Fruit fly (Drosophila melanogaster) whole organism, embryonic: Measurements from ENCODE around the gene pbl.

Source experiments
- ATbp ChIP-seq: fragments of 200-800 bp; sonication (Bioruptor generic); optimal IDR thresholded peaks from 2 replicates; lab custom pipeline; 2017; ENCODE audit warnings: missing biosample characterization, mild to moderate bottlenecking, missing genetic modification characterization, missing genetic modification reagents
- BtbVII ChIP-seq: fragments of 200-800 bp; sonication (Bioruptor generic); optimal IDR thresholded peaks from 3 replicates; lab custom pipeline; 2017; ENCODE audit warnings: missing biosample characterization, mild to moderate bottlenecking, missing genetic modification characterization
- CG10431 ChIP-seq: fragments of 200-800 bp; sonication (Bioruptor generic); optimal IDR thresholded peaks from 3 replicates; lab custom pipeline; 2018; ENCODE audit warnings: missing biosample characterization, mild to moderate bottlenecking, missing genetic modification characterization
- CG10462 ChIP-seq: fragments of 200-800 bp; sonication (Bioruptor generic); optimal IDR thresholded peaks from 2 replicates; lab custom pipeline; 2016; ENCODE audit warnings: missing biosample characterization, missing genetic modification characterization
- CG11247 ChIP-seq: fragments of 200-800 bp; sonication (Bioruptor generic); IDR thresholded peaks from 2 replicates; pipeline ENCODE4 v1.3.6; 2022; ENCODE audit warnings: missing biosample characterization, missing genetic modification characterization
- CG11504 ChIP-seq: fragments of 200-800 bp; sonication (Bioruptor generic); optimal IDR thresholded peaks from 3 replicates; lab custom pipeline; 2019; ENCODE audit warnings: missing biosample characterization, mild to moderate bottlenecking, missing genetic modification characterization, moderate library complexity
- CG12071 ChIP-seq: fragments of 200-800 bp; sonication (Bioruptor generic); optimal IDR thresholded peaks from 3 replicates; lab custom pipeline; 2018; ENCODE audit warnings: missing biosample characterization, mild to moderate bottlenecking, missing genetic modification characterization
- CG13287 ChIP-seq: fragments of 200-800 bp; sonication (Bioruptor generic); IDR thresholded peaks from 2 replicates; pipeline ENCODE4 v1.3.6; 2022; ENCODE audit warnings: missing biosample characterization, missing genetic modification characterization; ENCODE audit not compliant: partially characterized antibody
- CG13775 ChIP-seq: fragments of 200-800 bp; sonication (Bioruptor generic); optimal IDR thresholded peaks from 3 replicates; lab custom pipeline; 2017; ENCODE audit warnings: missing biosample characterization, mild to moderate bottlenecking, missing genetic modification characterization
- CG15479 ChIP-seq: fragments of 200-800 bp; sonication (Bioruptor generic); optimal IDR thresholded peaks from 3 replicates; lab custom pipeline; 2019; ENCODE audit warnings: missing biosample characterization, mild to moderate bottlenecking, missing genetic modification characterization, moderate library complexity
- CG1603 ChIP-seq: fragments of 200-800 bp; sonication (Bioruptor generic); optimal IDR thresholded peaks from 2 replicates; lab custom pipeline; 2019; ENCODE audit warnings: missing biosample characterization, mild to moderate bottlenecking, missing genetic modification characterization, moderate library complexity
- CG17568 ChIP-seq: fragments of 200-800 bp; sonication (Bioruptor generic); optimal IDR thresholded peaks from 2 replicates; lab custom pipeline; 2018; ENCODE audit warnings: missing biosample characterization, mild to moderate bottlenecking, missing genetic modification characterization, moderate library complexity
- CG32532 ChIP-seq: fragments of 200-800 bp; sonication (Bioruptor generic); IDR thresholded peaks from 2 replicates; pipeline ENCODE4 v1.3.6; 2022; ENCODE audit warnings: missing biosample characterization, missing genetic modification characterization
- CG33557 ChIP-seq: fragments of 200-800 bp; sonication (Bioruptor generic); optimal IDR thresholded peaks from 2 replicates; lab custom pipeline; 2019; ENCODE audit warnings: missing biosample characterization, mild to moderate bottlenecking, missing genetic modification characterization, moderate library complexity
- CG42726 ChIP-seq: fragments of 200-800 bp; sonication (Bioruptor generic); IDR thresholded peaks from 2 replicates; pipeline ENCODE4 v1.3.6; 2022; ENCODE audit warnings: missing biosample characterization, missing genetic modification characterization; ENCODE audit not compliant: partially characterized antibody
- CG4282 ChIP-seq: fragments of 200-800 bp; sonication (Bioruptor generic); optimal IDR thresholded peaks from 2 replicates; lab custom pipeline; 2016; ENCODE audit warnings: missing biosample characterization, missing genetic modification characterization
- CG4820 ChIP-seq: fragments of 200-800 bp; sonication (Bioruptor generic); optimal IDR thresholded peaks from 3 replicates; lab custom pipeline; 2016; ENCODE audit warnings: missing biosample characterization, missing genetic modification characterization
- CG6254 ChIP-seq: fragments of 200-800 bp; sonication (Bioruptor generic); optimal IDR thresholded peaks from 3 replicates; lab custom pipeline; 2017; ENCODE audit warnings: mild to moderate bottlenecking, missing biosample characterization, missing genetic modification reagents, missing genetic modification characterization
- CG6683 ChIP-seq: fragments of 200-800 bp; sonication (Bioruptor generic); optimal IDR thresholded peaks from 2 replicates; lab custom pipeline; 2017; ENCODE audit warnings: missing biosample characterization, mild to moderate bottlenecking, missing genetic modification characterization, missing genetic modification reagents
- CG8924 ChIP-seq: fragments of 200-800 bp; optimal IDR thresholded peaks from 3 replicates; lab custom pipeline; 2019; ENCODE audit warnings: missing biosample characterization, mild to moderate bottlenecking, missing genetic modification characterization, moderate library complexity
- Dfd ChIP-seq, 2 experiments: fragments of >200 bp; optimal IDR thresholded peaks; 2 replicates each; lab custom pipeline; 2017; ENCODE audit warnings: missing biosample characterization in 2 of 2, missing genetic modification characterization in 2 of 2
- E2f2 ChIP-seq: fragments of 200-800 bp; sonication (Bioruptor generic); IDR thresholded peaks from 2 replicates; pipeline ENCODE4 v1.3.6; 2022; ENCODE audit warnings: missing biosample characterization, missing genetic modification characterization
- H15 ChIP-seq: fragments of 200-800 bp; sonication (Bioruptor generic); IDR thresholded peaks from 3 replicates; pipeline ENCODE4 v1.3.6; 2022; ENCODE audit warnings: missing biosample characterization, missing genetic modification characterization
- HLHmδ ChIP-seq: fragments of 200-800 bp; sonication (Bioruptor generic); optimal IDR thresholded peaks from 2 replicates; lab custom pipeline; 2018; ENCODE audit warnings: missing biosample characterization, mild to moderate bottlenecking, missing genetic modification characterization, moderate library complexity
- Hand ChIP-seq: fragments of 200-800 bp; sonication (Bioruptor generic); optimal IDR thresholded peaks from 2 replicates; lab custom pipeline; 2017; ENCODE audit warnings: mild to moderate bottlenecking, missing biosample characterization, missing genetic modification reagents, missing genetic modification characterization
- Hr78 ChIP-seq, 2 experiments: fragments of 200-800 bp in 1 of 2; fragments of >200 bp in 1 of 2; sonication (Bioruptor generic) in 1 of 2; optimal IDR thresholded peaks; 2 replicates each; lab custom pipeline; 2017 to 2019; ENCODE audit warnings: missing biosample characterization in 2 of 2, missing genetic modification characterization in 2 of 2, mild to moderate bottlenecking in 1 of 2, moderate library complexity in 1 of 2
- MBD-R2 ChIP-seq: fragments of 200-800 bp; sonication (Bioruptor generic); IDR thresholded peaks from 2 replicates; pipeline ENCODE4 v1.3.6; 2022; ENCODE audit warnings: missing biosample characterization, missing genetic modification characterization
- NC2α ChIP-seq: fragments of 200-800 bp; sonication (Bioruptor generic); optimal IDR thresholded peaks from 2 replicates; lab custom pipeline; 2016; ENCODE audit warnings: missing biosample characterization, missing genetic modification characterization
- Nf-YA ChIP-seq: fragments of 200-800 bp; sonication (Bioruptor generic); IDR thresholded peaks from 2 replicates; pipeline ENCODE4 v1.3.6; 2022; ENCODE audit warnings: missing biosample characterization, missing genetic modification characterization
- Oli ChIP-seq: fragments of 200-800 bp; sonication (Bioruptor generic); optimal IDR thresholded peaks from 2 replicates; lab custom pipeline; 2018; ENCODE audit warnings: missing biosample characterization, mild to moderate bottlenecking, missing genetic modification characterization, moderate library complexity
- PHDP ChIP-seq: fragments of 200-800 bp; sonication (Bioruptor generic); optimal IDR thresholded peaks from 3 replicates; lab custom pipeline; 2018; ENCODE audit warnings: missing biosample characterization, mild to moderate bottlenecking, missing genetic modification characterization, moderate library complexity
- ase ChIP-seq: fragments of 200-800 bp; sonication (Bioruptor generic); IDR thresholded peaks from 3 replicates; pipeline ENCODE4 v1.3.6; 2022; ENCODE audit warnings: missing biosample characterization, missing genetic modification characterization
- ato ChIP-seq: fragments of 200-800 bp; sonication (Bioruptor generic); IDR thresholded peaks from 2 replicates; pipeline ENCODE4 v1.3.6; 2022; ENCODE audit warnings: missing biosample characterization, missing genetic modification characterization; ENCODE audit not compliant: partially characterized antibody
- ci ChIP-seq: fragments of 200-800 bp; sonication (Bioruptor generic); IDR thresholded peaks from 3 replicates; pipeline ENCODE4 v1.3.6; 2022; ENCODE audit warnings: missing biosample characterization, missing genetic modification characterization
- cwo ChIP-seq: fragments of 200-800 bp; sonication (Bioruptor generic); optimal IDR thresholded peaks from 3 replicates; lab custom pipeline; 2017; ENCODE audit warnings: missing biosample characterization, missing genetic modification characterization, mild to moderate bottlenecking, moderate library complexity, missing genetic modification reagents
- dmrt99B ChIP-seq: fragments of 200-800 bp; sonication (Bioruptor generic); optimal IDR thresholded peaks from 2 replicates; lab custom pipeline; 2018; ENCODE audit warnings: missing biosample characterization, mild to moderate bottlenecking, missing genetic modification characterization, moderate library complexity
- dpn ChIP-seq, 2 experiments: fragments of 200-800 bp; sonication (Bioruptor generic); optimal IDR thresholded peaks; 3 replicates each; lab custom pipeline; 2016; ENCODE audit warnings: missing biosample characterization in 2 of 2, missing genetic modification characterization in 2 of 2
- gcm ChIP-seq: fragments of 200-800 bp; sonication (Bioruptor generic); optimal IDR thresholded peaks from 2 replicates; lab custom pipeline; 2019; ENCODE audit warnings: missing biosample characterization, mild to moderate bottlenecking, missing genetic modification characterization, moderate library complexity
- gro ChIP-seq: fragments of 200-800 bp; sonication (Bioruptor generic); optimal IDR thresholded peaks from 2 replicates; lab custom pipeline; 2016; ENCODE audit warnings: missing biosample characterization, missing genetic modification characterization
- hbn ChIP-seq: fragments of 200-800 bp; sonication (Bioruptor generic); IDR thresholded peaks from 2 replicates; pipeline ENCODE4 v1.3.6; 2022; ENCODE audit warnings: missing biosample characterization, missing genetic modification characterization; ENCODE audit not compliant: partially characterized antibody
- jigr1 ChIP-seq: fragments of 200-800 bp; sonication (Bioruptor generic); IDR thresholded peaks from 3 replicates; pipeline ENCODE4 v1.3.6; 2022; ENCODE audit warnings: missing biosample characterization, missing genetic modification characterization
- lilli ChIP-seq: fragments of 200-800 bp; sonication (Bioruptor generic); optimal IDR thresholded peaks from 3 replicates; lab custom pipeline; 2016; ENCODE audit warnings: missing biosample characterization, missing genetic modification characterization
- pita ChIP-seq: fragments of 200-800 bp; sonication (Bioruptor generic); optimal IDR thresholded peaks from 2 replicates; lab custom pipeline; 2017; ENCODE audit warnings: missing biosample characterization, mild to moderate bottlenecking, missing genetic modification characterization
- pum ChIP-seq: fragments of 200-800 bp; sonication (Bioruptor generic); optimal IDR thresholded peaks from 2 replicates; lab custom pipeline; 2016; ENCODE audit warnings: missing biosample characterization, missing genetic modification characterization
- sqz ChIP-seq: fragments of 200-800 bp; sonication (Bioruptor generic); optimal IDR thresholded peaks from 3 replicates; lab custom pipeline; 2018; ENCODE audit warnings: missing biosample characterization, mild to moderate bottlenecking, missing genetic modification characterization
- tin ChIP-seq: fragments of 200-800 bp; sonication (Bioruptor generic); optimal IDR thresholded peaks from 3 replicates; lab custom pipeline; 2016; ENCODE audit warnings: missing biosample characterization, missing genetic modification characterization
- vvl ChIP-seq: fragments of 200-800 bp; sonication (Bioruptor generic); IDR thresholded peaks from 2 replicates; pipeline ENCODE4 v1.3.6; 2022; ENCODE audit warnings: missing biosample characterization, missing genetic modification characterization
- wek ChIP-seq: fragments of 200-800 bp; sonication (Bioruptor generic); optimal IDR thresholded peaks from 3 replicates; lab custom pipeline; 2018; ENCODE audit warnings: missing biosample characterization, mild to moderate bottlenecking, missing genetic modification characterization, moderate library complexity
- z ChIP-seq: fragments of 200-800 bp; sonication (Bioruptor generic); IDR thresholded peaks from 3 replicates; pipeline ENCODE4 v1.3.6; 2022; ENCODE audit warnings: missing biosample characterization, missing genetic modification characterization

pbl gene

DNA sequence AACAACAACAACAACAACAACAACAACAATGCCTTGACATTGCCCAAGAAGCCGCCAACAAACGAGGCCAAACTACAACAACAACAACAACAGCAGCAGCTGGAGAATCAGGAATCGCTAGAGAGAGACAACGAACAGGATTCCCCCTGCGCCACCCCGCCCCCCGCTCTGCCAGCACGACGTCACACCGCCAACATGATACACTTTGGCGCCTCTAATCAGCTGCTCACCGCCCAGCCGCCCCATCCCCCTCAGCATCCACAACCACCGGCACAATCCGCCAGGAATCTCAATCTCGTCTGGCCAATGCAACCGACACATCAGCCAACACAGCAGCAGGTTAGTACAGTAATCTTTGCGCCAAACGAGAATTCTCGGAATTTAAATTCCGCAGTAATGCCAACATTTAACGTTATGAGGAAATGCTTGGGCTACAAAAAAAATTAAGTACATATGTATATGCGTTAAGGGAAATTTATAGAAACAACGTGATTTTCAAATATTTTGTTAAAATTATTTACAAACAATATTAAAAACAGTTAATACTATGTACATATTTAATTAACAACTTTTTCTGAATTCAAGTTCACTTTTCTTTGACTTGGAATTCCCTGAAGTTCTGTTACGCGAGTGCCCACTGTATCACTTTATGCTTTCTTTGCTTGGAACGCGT, 41.9 kb downstream of the pbl start (continued):
- TF ChIP-seq gro (GFP tag; lab: Kevin White, UChicago) (no peak), sqz (GFP tag; lab: Kevin White, UChicago) (no peak), PHDP (tag; lab: Kevin White, UChicago) (peak; percentile 41), pum (GFP tag; lab: Kevin White, UChicago) (no peak), CG11247 (no peak), dmrt99B (tag; lab: Kevin White, UChicago) (peak; percentile 65), Oli (tag; lab: Kevin White, UChicago) (peak; percentile 65), CG32532 (GFP tag; lab: Robert Waterston, UW) (no peak), CG13287 (no peak), CG8924 (tag; lab: Kevin White, UChicago) (peak; percentile 48), lilli (GFP tag; lab: Kevin White, UChicago) (no peak), hbn (GFP tag; lab: Robert Waterston, UW) (no peak), gcm (GFP tag; lab: Kevin White, UChicago) (peak; percentile 12), CG4282 (GFP tag; lab: Kevin White, UChicago) (no peak), MBD-R2 (GFP tag; lab: Robert Waterston, UW) (no peak), cwo (GFP tag; lab: Kevin White, UChicago) (peak; percentile 30), CG33557 (GFP tag; lab: Kevin White, UChicago) (no peak), CG42726 (GFP tag; lab: Robert Waterston, UW) (no peak), vvl (peak; percentile 69), NC2α (no peak), ATbp (GFP tag; lab: Kevin White, UChicago) (peak; percentile 47), z (no peak), ato (no peak), CG11504 (tag; lab: Kevin White, UChicago) (peak; percentile 64), H15 (peak; percentile 41; the same call in 1 of the 3 replicates), ci (GFP tag; lab: Robert Waterston, UW) (peak; percentile 70; the same call in 1 of the 3 replicates), Hand (GFP tag; lab: Kevin White, UChicago) (no peak), E2f2 (GFP tag; lab: Robert Waterston, UW) (peak; percentile 31; the same call in 1 of the 2 replicates), CG17568 (GFP tag; lab: Kevin White, UChicago) (no peak), dpn (GFP tag; optimal IDR thresholded peaks at IDR 0.05; lab: Kevin White, UChicago) (peak in 1 of 2 experiments; percentile 45), CG10462 (GFP tag; lab: Kevin White, UChicago) (no peak), Dfd (GFP tag; optimal IDR thresholded peaks at IDR 0.05; lab: Kevin White, UChicago) (no peak), pita (GFP tag; lab: Kevin White, UChicago) (no peak), ase (GFP tag; lab: Robert Waterston, UW) (no peak), Nf-YA (GFP tag; lab: Robert Waterston, UW) (no peak), CG13775 (peak; percentile 28), wek (no peak), CG12071 (GFP tag; lab: Kevin White, UChicago) (no peak), jigr1 (GFP tag; lab: Robert Waterston, UW) (peak; percentile 16; the same call in 1 of the 3 replicates), HLHmδ (GFP tag; lab: Kevin White, UChicago) (no peak), tin (GFP tag; lab: Kevin White, UChicago) (peak; percentile 6), Hr78 (GFP tag; optimal IDR thresholded peaks at IDR 0.05; lab: Kevin White, UChicago) (peak in 1 of 2 experiments; percentile 19), CG1603 (tag; lab: Kevin White, UChicago) (no peak), CG4820 (GFP tag; lab: Kevin White, UChicago) (peak; percentile 7), CG15479 (GFP tag; lab: Kevin White, UChicago) (no peak), CG6683 (GFP tag; lab: Kevin White, UChicago) (no peak), CG10431 (GFP tag; lab: Kevin White, UChicago) (no peak), CG6254 (no peak), BtbVII (GFP tag; lab: Kevin White, UChicago) (no peak)
